Worm (Caenorhabditis elegans) whole organism, L4/young adult: ENCODE data around the gene T27D12.1.

ENCODE experiments used
- W03F9.2 ChIP-seq: fragments of 150-350 bp; optimal IDR thresholded peaks from 2 replicates; lab custom pipeline; 2014; ENCODE audit warnings: missing biosample characterization, missing genetic modification characterization
- dao-5 ChIP-seq: sonication (generic microtip); optimal IDR thresholded peaks from 2 replicates; lab custom pipeline; 2016; ENCODE audit warnings: missing genotype, missing genetic modification characterization, moderate library complexity, missing compliant biosample characterization
- him-1 ChIP-seq: sonication (generic microtip); optimal IDR thresholded peaks from 2 replicates; lab custom pipeline; 2016; ENCODE audit warnings: missing genotype, missing genetic modification reagents, missing genetic modification characterization, missing compliant biosample characterization

T27D12.1 gene

DNA sequence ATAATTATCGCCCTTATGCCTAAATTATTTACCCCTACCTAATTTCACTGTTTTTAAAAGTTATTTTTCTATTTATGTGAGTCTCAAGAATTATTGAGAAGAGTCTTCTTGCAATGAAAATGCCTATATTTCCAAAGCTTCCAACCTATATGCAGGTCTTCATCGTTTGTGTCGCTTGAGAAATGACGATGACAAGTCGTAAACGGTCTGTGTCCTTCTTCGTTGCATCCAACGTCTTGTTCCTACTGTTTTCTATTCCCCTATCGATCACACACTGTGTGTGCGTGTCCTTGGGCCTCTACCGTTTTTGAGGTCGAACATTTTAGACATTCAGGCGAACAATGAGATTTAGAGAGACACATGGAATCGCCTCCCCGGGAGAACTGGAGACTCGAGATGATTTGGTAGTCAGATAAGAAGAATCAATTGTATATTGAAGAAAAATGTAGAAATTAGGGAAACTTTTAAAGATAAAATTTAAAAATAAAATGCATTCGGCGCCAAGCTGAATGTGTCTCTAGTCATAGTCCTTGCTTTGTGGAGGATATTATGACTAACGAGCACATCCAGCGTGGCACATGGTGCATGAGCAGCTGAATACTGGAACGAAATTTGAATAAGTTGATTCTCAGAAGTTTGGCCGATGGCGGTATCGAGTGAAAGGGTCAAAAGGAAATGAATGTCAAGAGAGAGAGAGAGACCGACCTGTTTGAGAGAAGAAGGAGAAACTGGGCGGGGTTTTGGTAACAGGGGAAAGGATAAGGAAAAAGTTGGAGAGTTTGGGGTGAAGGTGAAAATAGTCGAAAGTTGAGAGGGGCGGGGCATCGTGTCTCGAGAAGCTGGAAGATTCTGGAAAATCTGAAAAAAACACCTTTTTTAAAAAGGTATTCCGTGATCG, 38.3 kb downstream of the T27D12.1 start:
- TF ChIP-seq dao-5 (tag; lab: Kevin White, UChicago) = no peak
- TF ChIP-seq him-1 (tag; lab: Kevin White, UChicago) = no peak
- no peak for TF ChIP-seq W03F9.2 (tag; lab: Kevin White, UChicago)

DNA sequence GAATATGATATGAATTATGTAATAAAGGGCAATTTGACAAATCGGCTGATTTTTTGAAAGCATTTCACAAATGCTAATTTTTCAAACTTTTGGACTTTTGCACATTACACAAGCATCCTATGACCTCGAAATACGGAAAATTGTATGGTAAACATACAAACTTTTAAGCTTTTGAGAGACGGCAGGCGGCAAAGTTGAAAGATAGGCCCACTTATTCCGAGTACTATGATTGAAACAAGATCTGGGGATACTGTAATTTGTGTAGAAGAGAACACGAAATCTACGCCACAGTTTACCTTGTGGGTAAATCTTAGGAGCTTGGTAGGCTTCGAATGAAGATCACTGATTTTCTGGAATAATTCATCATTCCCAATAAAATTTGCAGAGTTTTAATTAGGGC, 41.2 kb downstream of the T27D12.1 start, which contains the start of gene ZK930.6:
TSS of gene ZK930.6 (plus strand) at position 301 of the 400 bp plus-strand sequence.
- TF ChIP-seq W03F9.2 (tag; lab: Kevin White, UChicago) (no peak), dao-5 (tag; lab: Kevin White, UChicago) (no peak), him-1 (tag; lab: Kevin White, UChicago) (no peak)

DNA sequence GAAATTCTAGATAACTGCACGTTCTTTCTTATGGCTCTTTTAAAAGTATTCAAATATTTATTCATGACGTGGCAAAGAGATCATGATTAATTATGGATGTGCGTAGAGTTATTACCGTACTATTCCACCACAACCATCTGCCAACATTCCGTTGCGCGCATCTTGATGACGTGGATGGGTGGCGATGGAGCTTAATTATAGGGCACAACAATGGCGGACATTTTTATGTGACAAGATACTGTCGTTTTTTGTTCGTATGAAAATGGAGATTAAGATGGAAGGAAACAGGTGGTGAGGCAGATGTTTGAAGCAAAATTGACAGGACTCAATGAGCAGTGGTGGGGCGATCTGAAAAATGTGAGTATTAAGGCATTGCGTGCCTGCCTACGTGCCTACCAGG, 45.3 kb downstream of the T27D12.1 start:
- no peak for TF ChIP-seq W03F9.2 (tag; lab: Kevin White, UChicago)
- TF ChIP-seq dao-5 (tag; lab: Kevin White, UChicago) = no peak
- TF ChIP-seq him-1 (tag; lab: Kevin White, UChicago) = no peak

DNA sequence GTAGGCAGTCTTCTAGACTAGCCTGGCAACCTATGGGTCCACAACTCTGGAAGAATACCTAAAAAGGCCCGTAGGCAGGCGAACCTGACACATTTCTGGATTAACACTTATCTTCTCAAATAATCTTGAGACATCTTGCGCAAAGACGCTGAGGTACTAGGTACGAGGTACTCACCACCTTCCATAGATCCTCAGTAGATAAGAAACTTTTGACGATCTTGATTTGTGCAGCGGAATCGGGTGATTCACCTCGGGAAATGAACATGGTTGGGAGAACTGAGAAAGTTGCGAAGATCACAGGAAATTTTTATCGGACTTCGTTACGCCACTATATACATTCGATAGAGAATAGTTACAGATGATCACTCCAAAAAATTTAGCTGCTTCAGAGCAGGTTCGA, 45.7 kb downstream of the T27D12.1 start:
- TF ChIP-seq him-1 (tag; lab: Kevin White, UChicago) = no peak
- TF ChIP-seq W03F9.2 (tag; lab: Kevin White, UChicago) = no peak

- TF ChIP-seq dao-5 (tag; lab: Kevin White, UChicago) (no peak), W03F9.2 (tag; lab: Kevin White, UChicago) (no peak), him-1 (tag; lab: Kevin White, UChicago) (no peak)
Observed at ce11 chrII:11889420-11890075, 47.1 kb downstream of the T27D12.1 start.

DNA sequence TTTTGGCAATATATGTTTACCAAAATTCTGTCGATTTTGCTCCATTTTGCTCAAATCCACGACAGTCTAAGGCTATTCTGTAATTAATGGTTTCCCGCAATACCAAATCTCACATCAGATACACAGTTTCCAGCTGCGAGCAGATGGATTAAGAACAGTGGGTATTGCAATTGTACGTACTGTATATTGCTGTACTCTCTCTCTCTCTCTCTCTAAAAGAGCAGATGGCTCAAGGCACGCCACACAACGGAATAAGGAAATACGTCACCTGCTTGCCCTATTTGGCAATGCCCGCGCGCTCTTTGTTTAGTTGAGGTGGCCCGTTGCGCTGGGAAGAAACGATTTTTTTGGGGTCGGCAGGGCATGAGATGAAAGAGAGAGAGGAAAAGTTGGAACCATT, 48.2 kb downstream of the T27D12.1 start:
- TF ChIP-seq dao-5 (tag; lab: Kevin White, UChicago) (no peak), W03F9.2 (tag; lab: Kevin White, UChicago) (no peak), him-1 (tag; lab: Kevin White, UChicago) (no peak)

- no peak for TF ChIP-seq dao-5 (tag; lab: Kevin White, UChicago)
- no peak for TF ChIP-seq him-1 (tag; lab: Kevin White, UChicago)
- no peak for TF ChIP-seq W03F9.2 (tag; lab: Kevin White, UChicago)
Observed at ce11 chrII:11893323-11893722, 50.9 kb downstream of the T27D12.1 start, which contains the start of gene ZK930.2. TSS of gene ZK930.2 (minus strand) at chrII:11893423.
